Worm (Caenorhabditis elegans): ENCODE results near the gene Y50E8A.11.

The Y50E8A.11 gene

ce11 chrV:14781130-14781529, at the start of gene Y50E8A.11:
TSS of gene Y50E8A.11 (plus strand) at chrV:14781430.
- TF ChIP-seq mls-2 (tag; optimal IDR thresholded peaks at IDR 0.05): no peak
- no peak for TF ChIP-seq elt-3 (tag; optimal IDR thresholded peaks at IDR 0.05)
- no peak for TF ChIP-seq nhr-237 (tag; optimal IDR thresholded peaks at IDR 0.05)
- TF ChIP-seq drap-1 (GFP tag; optimal IDR thresholded peaks at IDR 0.05): no peak
- no peak for TF ChIP-seq blmp-1 (tag; optimal IDR thresholded peaks at IDR 0.05)
- TF ChIP-seq nhr-76 (tag; optimal IDR thresholded peaks at IDR 0.05): no peak
- TF ChIP-seq ceh-43 (GFP tag; optimal IDR thresholded peaks at IDR 0.05): no peak
- no peak for TF ChIP-seq ces-1 (GFP tag; optimal IDR thresholded peaks at IDR 0.05)
- TF ChIP-seq hlh-1 (tag; optimal IDR thresholded peaks at IDR 0.05): no peak
- TF ChIP-seq M03D4.4 (tag; optimal IDR thresholded peaks at IDR 0.05): no peak
- no peak for TF ChIP-seq nhr-12 (tag; optimal IDR thresholded peaks at IDR 0.05)
- TF ChIP-seq pha-4 (tag; optimal IDR thresholded peaks at IDR 0.05): no peak
- TF ChIP-seq lin-13 (tag; optimal IDR thresholded peaks at IDR 0.05): no peak
- no peak for TF ChIP-seq unc-39 (tag; optimal IDR thresholded peaks at IDR 0.05)
- TF ChIP-seq ham-2 (GFP tag; optimal IDR thresholded peaks at IDR 0.05): no peak
- TF ChIP-seq mep-1 (tag; optimal IDR thresholded peaks at IDR 0.05): no peak
- no peak for TF ChIP-seq ceh-39 (tag; optimal IDR thresholded peaks at IDR 0.05)
- no peak for TF ChIP-seq tbx-8 (GFP tag; optimal IDR thresholded peaks at IDR 0.05)

ce11 chrV:14734187-14734765, 47.0 kb upstream of the Y50E8A.11 start, which contains the start of gene unc-61:
TSS of gene unc-61 (minus strand) at chrV:14734237.
- TF ChIP-seq cnd-1 (tag; optimal IDR thresholded peaks at IDR 0.05) (no peak), ces-1 (GFP tag; optimal IDR thresholded peaks at IDR 0.05) (peak; percentile 89), mep-1 (tag; optimal IDR thresholded peaks at IDR 0.05) (peak; percentile 1)

ce11 chrV:14736851-14737250, 44.4 kb upstream of the Y50E8A.11 start, which contains the start of gene Y50E8A.5:
TSS of gene Y50E8A.5 (minus strand) at chrV:14736951.
- no peak for TF ChIP-seq sptf-1 (tag; optimal IDR thresholded peaks at IDR 0.05)
- no peak for TF ChIP-seq unc-39 (tag; optimal IDR thresholded peaks at IDR 0.05)
- no peak for TF ChIP-seq nhr-2 (tag; optimal IDR thresholded peaks at IDR 0.05)
- no peak for TF ChIP-seq ceh-43 (GFP tag; optimal IDR thresholded peaks at IDR 0.05)
- no peak for TF ChIP-seq elt-3 (tag; optimal IDR thresholded peaks at IDR 0.05)
- TF ChIP-seq nhr-28 (tag; optimal IDR thresholded peaks at IDR 0.05): no peak

- TF ChIP-seq ceh-43 (GFP tag; optimal IDR thresholded peaks at IDR 0.05): no peak
- TF ChIP-seq tbx-8 (GFP tag; optimal IDR thresholded peaks at IDR 0.05): no peak
- TF ChIP-seq ceh-39 (tag; optimal IDR thresholded peaks at IDR 0.05): no peak
- TF ChIP-seq pha-4 (tag; optimal IDR thresholded peaks at IDR 0.05): no peak
- no peak for TF ChIP-seq nhr-237 (tag; optimal IDR thresholded peaks at IDR 0.05)
- TF ChIP-seq zip-8 (tag; optimal IDR thresholded peaks at IDR 0.05): no peak
- no peak for TF ChIP-seq M03D4.4 (tag; optimal IDR thresholded peaks at IDR 0.05)
- no peak for TF ChIP-seq ceh-83 (GFP tag; optimal IDR thresholded peaks at IDR 0.05)
- no peak for TF ChIP-seq cnd-1 (tag; optimal IDR thresholded peaks at IDR 0.05)
- TF ChIP-seq sptf-1 (tag; optimal IDR thresholded peaks at IDR 0.05): no peak
- TF ChIP-seq hlh-1 (tag; optimal IDR thresholded peaks at IDR 0.05): no peak
- TF ChIP-seq nhr-76 (tag; optimal IDR thresholded peaks at IDR 0.05): no peak
- TF ChIP-seq ham-2 (GFP tag; optimal IDR thresholded peaks at IDR 0.05): no peak
- no peak for TF ChIP-seq mep-1 (tag; optimal IDR thresholded peaks at IDR 0.05)
Measured at ce11 chrV:14741233-14741632, 40.0 kb upstream of the Y50E8A.11 start, which contains the start of gene Y50E8A.6. TSS of gene Y50E8A.6 (minus strand) at chrV:14741333.

- TF ChIP-seq nhr-237 (tag; optimal IDR thresholded peaks at IDR 0.05): no peak
- no peak for TF ChIP-seq snpc-4 (tag; optimal IDR thresholded peaks at IDR 0.05)
- no peak for TF ChIP-seq drap-1 (GFP tag; optimal IDR thresholded peaks at IDR 0.05)
- TF ChIP-seq mls-2 (tag; optimal IDR thresholded peaks at IDR 0.05): no peak
- TF ChIP-seq unc-120 (tag; optimal IDR thresholded peaks at IDR 0.05; ENCODE audit: poor library complexity, severe bottlenecking): no peak
- TF ChIP-seq nhr-76 (tag; optimal IDR thresholded peaks at IDR 0.05): no peak
- no peak for TF ChIP-seq elt-3 (tag; optimal IDR thresholded peaks at IDR 0.05)
- TF ChIP-seq blmp-1 (tag; optimal IDR thresholded peaks at IDR 0.05): no peak
- no peak for TF ChIP-seq ces-1 (GFP tag; optimal IDR thresholded peaks at IDR 0.05)
- TF ChIP-seq mep-1 (tag; optimal IDR thresholded peaks at IDR 0.05): no peak
- no peak for TF ChIP-seq elt-1 (tag; optimal IDR thresholded peaks at IDR 0.05; ENCODE audit: borderline replicate concordance, insufficient read depth)
- no peak for TF ChIP-seq nhr-2 (tag; optimal IDR thresholded peaks at IDR 0.05)
- no peak for TF ChIP-seq unc-39 (tag; optimal IDR thresholded peaks at IDR 0.05)
- TF ChIP-seq hlh-1 (tag; optimal IDR thresholded peaks at IDR 0.05): no peak
- TF ChIP-seq mab-5 (tag; optimal IDR thresholded peaks at IDR 0.05): no peak
- TF ChIP-seq ceh-39 (tag; optimal IDR thresholded peaks at IDR 0.05): no peak
- no peak for TF ChIP-seq cnd-1 (tag; optimal IDR thresholded peaks at IDR 0.05)
- TF ChIP-seq ham-2 (GFP tag; optimal IDR thresholded peaks at IDR 0.05): no peak
- no peak for TF ChIP-seq ceh-83 (GFP tag; optimal IDR thresholded peaks at IDR 0.05)
- TF ChIP-seq ceh-43 (GFP tag; optimal IDR thresholded peaks at IDR 0.05): no peak
Measured at ce11 chrV:14744824-14745223, 36.4 kb upstream of the Y50E8A.11 start.

Measured in whole organism, mixed stage, embryonic.